Fruit fly (Drosophila melanogaster) whole organism, embryonic: ENCODE results near the gene CG1317.
A peak's percentile ranks its signal among the peaks of the same experiment; 100 is the strongest.

Source experiments
- B-H1 ChIP-seq: fragments of 200-800 bp; sonication (Bioruptor generic); IDR thresholded peaks from 3 replicates; pipeline ENCODE4 v1.3.6; 2022; ENCODE audit warnings: missing biosample characterization, missing genetic modification characterization
- Bteb2 ChIP-seq: fragments of 200-800 bp; sonication (Bioruptor generic); optimal IDR thresholded peaks from 2 replicates; lab custom pipeline; 2016; ENCODE audit warnings: missing biosample characterization, missing genetic modification characterization
- CG11085 ChIP-seq: fragments of 200-800 bp; sonication (Bioruptor generic); IDR thresholded peaks from 2 replicates; pipeline ENCODE4 v1.3.6; 2022; ENCODE audit warnings: missing biosample characterization, missing genetic modification characterization
- CG11456 ChIP-seq: fragments of 200-800 bp; sonication (Bioruptor generic); IDR thresholded peaks from 3 replicates; pipeline ENCODE4 v1.3.6; 2022; ENCODE audit warnings: missing biosample characterization, missing genetic modification characterization
- CG11695 ChIP-seq: fragments of 200-800 bp; sonication (Bioruptor generic); IDR thresholded peaks from 3 replicates; pipeline ENCODE4 v1.3.6; 2022; ENCODE audit warnings: missing biosample characterization, missing genetic modification characterization
- CG14667 ChIP-seq: fragments of 200-800 bp; sonication (Bioruptor generic); IDR thresholded peaks from 2 replicates; pipeline ENCODE4 v1.3.6; 2022; ENCODE audit warnings: missing biosample characterization, missing genetic modification characterization
- CG15479 ChIP-seq: fragments of 200-800 bp; sonication (Bioruptor generic); optimal IDR thresholded peaks from 3 replicates; lab custom pipeline; 2019; ENCODE audit warnings: missing biosample characterization, mild to moderate bottlenecking, missing genetic modification characterization, moderate library complexity
- CG16813 ChIP-seq: fragments of 200-800 bp; sonication (Bioruptor generic); IDR thresholded peaks from 3 replicates; pipeline ENCODE4 v1.3.6; 2022; ENCODE audit warnings: missing biosample characterization, missing genetic modification characterization; ENCODE audit not compliant: partially characterized antibody
- CG30020 ChIP-seq: fragments of 200-800 bp; optimal IDR thresholded peaks from 2 replicates; lab custom pipeline; 2019; ENCODE audit warnings: missing biosample characterization, mild to moderate bottlenecking, missing genetic modification characterization, moderate library complexity
- CG3995 ChIP-seq: fragments of 200-800 bp; sonication (Bioruptor generic); optimal IDR thresholded peaks from 3 replicates; lab custom pipeline; 2016; ENCODE audit warnings: missing biosample characterization, missing genetic modification characterization
- CG42726 ChIP-seq: fragments of 200-800 bp; sonication (Bioruptor generic); IDR thresholded peaks from 2 replicates; pipeline ENCODE4 v1.3.6; 2022; ENCODE audit warnings: missing biosample characterization, missing genetic modification characterization; ENCODE audit not compliant: partially characterized antibody
- CG4404 ChIP-seq: fragments of 200-800 bp; sonication (Bioruptor generic); IDR thresholded peaks from 2 replicates; pipeline ENCODE4 v1.3.6; 2022; ENCODE audit warnings: missing biosample characterization, missing genetic modification characterization
- CTCF ChIP-seq: fragments of 200-800 bp; sonication (Bioruptor generic); optimal IDR thresholded peaks from 2 replicates; lab custom pipeline; 2017; ENCODE audit warnings: missing biosample characterization, mild to moderate bottlenecking, missing genetic modification characterization, moderate library complexity
- Camta ChIP-seq: fragments of 200-800 bp; sonication (Bioruptor generic); optimal IDR thresholded peaks from 2 replicates; lab custom pipeline; 2016; ENCODE audit warnings: missing biosample characterization, missing genetic modification characterization
- D ChIP-seq, 2 experiments: fragments of 200-800 bp in 1 of 2; fragments of >200 bp in 1 of 2; sonication (Bioruptor generic) in 1 of 2; optimal IDR thresholded peaks; 2 replicates in 1 of 2; 3 replicates in 1 of 2; lab custom pipeline; 2017; ENCODE audit warnings: mild to moderate bottlenecking in 1 of 2, missing biosample characterization in 1 of 2, missing genetic modification characterization in 1 of 2, missing genetic modification reagents in 1 of 2
- Dek ChIP-seq: fragments of 200-800 bp; sonication (Bioruptor generic); optimal IDR thresholded peaks from 3 replicates; lab custom pipeline; 2019; ENCODE audit warnings: missing biosample characterization, mild to moderate bottlenecking, missing genetic modification characterization, moderate library complexity
- Dip2 ChIP-seq: fragments of 200-800 bp; sonication (Bioruptor generic); IDR thresholded peaks from 2 replicates; pipeline ENCODE4 v1.3.6; 2022; ENCODE audit warnings: missing biosample characterization, missing genetic modification characterization
- Dref ChIP-seq: fragments of 200-800 bp; sonication (Bioruptor generic); IDR thresholded peaks from 2 replicates; pipeline ENCODE4 v1.3.6; 2022; ENCODE audit warnings: missing biosample characterization, missing genetic modification characterization
- Gsc ChIP-seq: fragments of 200-800 bp; sonication (Bioruptor generic); IDR thresholded peaks from 2 replicates; pipeline ENCODE4 v1.3.6; 2022; ENCODE audit warnings: missing biosample characterization, missing genetic modification characterization
- Hand ChIP-seq: fragments of 200-800 bp; sonication (Bioruptor generic); optimal IDR thresholded peaks from 2 replicates; lab custom pipeline; 2017; ENCODE audit warnings: mild to moderate bottlenecking, missing biosample characterization, missing genetic modification reagents, missing genetic modification characterization
- HmgZ ChIP-seq: fragments of 200-800 bp; sonication (Bioruptor generic); optimal IDR thresholded peaks from 2 replicates; lab custom pipeline; 2018; ENCODE audit warnings: missing biosample characterization, mild to moderate bottlenecking, missing genetic modification characterization
- Hmx ChIP-seq: fragments of 200-800 bp; sonication (Bioruptor generic); optimal IDR thresholded peaks from 2 replicates; lab custom pipeline; 2016; ENCODE audit warnings: missing biosample characterization, missing genetic modification characterization
- Med ChIP-seq: fragments of 200-800 bp; sonication (Bioruptor generic); peaks from one replicate; lab custom pipeline; 2016; ENCODE audit warnings: missing biosample characterization, missing genetic modification characterization, mild to moderate bottlenecking, inconsistent platforms, moderate library complexity
- Ravus ChIP-seq: fragments of 200-800 bp; sonication (Bioruptor generic); IDR thresholded peaks from 2 replicates; pipeline ENCODE4 v1.3.6; 2022; ENCODE audit warnings: missing biosample characterization, missing genetic modification characterization
- Sin3A ChIP-seq: fragments of >200 bp; optimal IDR thresholded peaks from 2 replicates; lab custom pipeline; 2018
- Sox100B ChIP-seq: fragments of 200-800 bp; sonication (Bioruptor generic); optimal IDR thresholded peaks from 3 replicates; lab custom pipeline; 2018; ENCODE audit warnings: missing biosample characterization, mild to moderate bottlenecking, missing genetic modification characterization
- caup ChIP-seq: fragments of 200-800 bp; sonication (Bioruptor generic); optimal IDR thresholded peaks from 3 replicates; lab custom pipeline; 2017; ENCODE audit warnings: missing biosample characterization, mild to moderate bottlenecking, missing genetic modification characterization, moderate library complexity; ENCODE audit not compliant: severe bottlenecking
- danr ChIP-seq: fragments of 200-800 bp; sonication (Bioruptor generic); IDR thresholded peaks from 2 replicates; pipeline ENCODE4 v1.3.6; 2022; ENCODE audit warnings: missing biosample characterization, missing genetic modification characterization
- dimm ChIP-seq: fragments of 200-800 bp; sonication (Bioruptor generic); IDR thresholded peaks from 2 replicates; pipeline ENCODE4 v1.3.6; 2022; ENCODE audit warnings: missing biosample characterization, missing genetic modification characterization
- disco-r ChIP-seq: fragments of 200-800 bp; sonication (Bioruptor generic); optimal IDR thresholded peaks from 2 replicates; lab custom pipeline; 2016; ENCODE audit warnings: missing biosample characterization, missing genetic modification characterization
- eve ChIP-seq, 2 experiments: fragments of >200 bp; optimal IDR thresholded peaks; 2 replicates each; lab custom pipeline; 2017; ENCODE audit warnings: missing biosample characterization in 2 of 2, missing genetic modification characterization in 2 of 2
- h ChIP-seq: fragments of >200 bp; optimal IDR thresholded peaks from 2 replicates; lab custom pipeline; 2017
- klu ChIP-seq: fragments of 200-800 bp; sonication (Bioruptor generic); IDR thresholded peaks from 2 replicates; pipeline ENCODE4 v1.3.6; 2022; ENCODE audit warnings: missing biosample characterization, missing genetic modification characterization
- knrl ChIP-seq: fragments of 200-800 bp; sonication (Bioruptor generic); IDR thresholded peaks from 3 replicates; pipeline ENCODE4 v1.3.6; 2022; ENCODE audit warnings: missing biosample characterization, missing genetic modification characterization; ENCODE audit not compliant: partially characterized antibody
- lola ChIP-seq, 3 experiments: fragments of >200 bp in 2 of 3; fragments of 200-800 bp in 1 of 3; sonication (Bioruptor generic) in 1 of 3; optimal IDR thresholded peaks; 2 replicates each; lab custom pipeline; 2017 to 2019; ENCODE audit warnings: missing biosample characterization in 3 of 3, missing genetic modification characterization in 3 of 3, mild to moderate bottlenecking in 1 of 3, moderate library complexity in 1 of 3
- mld ChIP-seq: fragments of 200-800 bp; sonication (Bioruptor generic); IDR thresholded peaks from 3 replicates; pipeline ENCODE4 v1.3.6; 2022; ENCODE audit warnings: missing biosample characterization, missing genetic modification characterization; ENCODE audit not compliant: partially characterized antibody
- nerfin-1 ChIP-seq: fragments of 200-800 bp; sonication (Bioruptor generic); optimal IDR thresholded peaks from 3 replicates; lab custom pipeline; 2019; ENCODE audit warnings: missing biosample characterization, mild to moderate bottlenecking, missing genetic modification characterization, moderate library complexity
- nom ChIP-seq: fragments of 200-800 bp; sonication (Bioruptor generic); optimal IDR thresholded peaks from 2 replicates; lab custom pipeline; 2017; ENCODE audit warnings: missing biosample characterization, missing genetic modification characterization, mild to moderate bottlenecking, moderate library complexity, missing genetic modification reagents
- slou ChIP-seq: fragments of 200-800 bp; sonication (Bioruptor generic); optimal IDR thresholded peaks from 3 replicates; lab custom pipeline; 2016; ENCODE audit warnings: missing biosample characterization, missing genetic modification characterization
- slp2 ChIP-seq: fragments of 200-800 bp; sonication (Bioruptor generic); optimal IDR thresholded peaks from 2 replicates; lab custom pipeline; 2016; ENCODE audit warnings: missing biosample characterization, missing genetic modification characterization
- sr ChIP-seq: fragments of 200-800 bp; sonication (Bioruptor generic); IDR thresholded peaks from 3 replicates; pipeline ENCODE4 v1.3.6; 2022; ENCODE audit warnings: missing biosample characterization, missing genetic modification characterization
- ssp ChIP-seq: fragments of 200-800 bp; sonication (Bioruptor generic); IDR thresholded peaks from 2 replicates; pipeline ENCODE4 v1.3.6; 2022; ENCODE audit warnings: missing biosample characterization, missing genetic modification characterization
- stwl ChIP-seq: fragments of 200-800 bp; sonication (Bioruptor generic); optimal IDR thresholded peaks from 3 replicates; lab custom pipeline; 2018; ENCODE audit warnings: missing biosample characterization, mild to moderate bottlenecking, missing genetic modification characterization, moderate library complexity
- tup ChIP-seq: fragments of 200-800 bp; sonication (Bioruptor generic); optimal IDR thresholded peaks from 2 replicates; lab custom pipeline; 2016; ENCODE audit warnings: missing biosample characterization, mild to moderate bottlenecking, missing genetic modification characterization, moderate library complexity
- twi ChIP-seq: fragments of 200-800 bp; optimal IDR thresholded peaks from 2 replicates; lab custom pipeline; 2019; ENCODE audit warnings: missing biosample characterization, mild to moderate bottlenecking, missing genetic modification characterization, moderate library complexity
- tx ChIP-seq: fragments of 200-800 bp; sonication (Bioruptor generic); optimal IDR thresholded peaks from 2 replicates; lab custom pipeline; 2016; ENCODE audit warnings: missing biosample characterization, missing genetic modification characterization
- unc-4 ChIP-seq: fragments of 200-800 bp; sonication (Bioruptor generic); IDR thresholded peaks from 2 replicates; pipeline ENCODE4 v1.3.6; 2022; ENCODE audit warnings: missing biosample characterization, missing genetic modification characterization; ENCODE audit not compliant: partially characterized antibody
- unpg ChIP-seq: fragments of 200-800 bp; sonication (Bioruptor generic); optimal IDR thresholded peaks from 3 replicates; lab custom pipeline; 2018; ENCODE audit warnings: missing biosample characterization, mild to moderate bottlenecking, missing genetic modification characterization, moderate library complexity
- vnd ChIP-seq: fragments of 200-800 bp; sonication (Bioruptor generic); IDR thresholded peaks from 3 replicates; pipeline ENCODE4 v1.3.6; 2022; ENCODE audit warnings: missing biosample characterization, missing genetic modification characterization; ENCODE audit not compliant: partially characterized antibody
- zf30C ChIP-seq: fragments of 200-800 bp; sonication (Bioruptor generic); optimal IDR thresholded peaks from 3 replicates; lab custom pipeline; 2018; ENCODE audit warnings: missing biosample characterization, mild to moderate bottlenecking, missing genetic modification characterization

The CG1317 gene

dm6 chr3L:2373421-2374043, 1.8 kb upstream of the CG1317 start, which contains the start of the genes mRpL23 and CG9004 (continued):
- peak; percentile 99 for TF ChIP-seq CG11695 (GFP tag; lab: Robert Waterston, UW)
- peak; percentile 97 for TF ChIP-seq Sox100B (GFP tag; lab: Kevin White, UChicago)
- TF ChIP-seq unc-4 (GFP tag; lab: Robert Waterston, UW), result 0 out of 2 replicates have a peak, but pooled peaks have one; percentile 19
- peak; percentile 67 for TF ChIP-seq CTCF
- TF ChIP-seq Hand (GFP tag; lab: Kevin White, UChicago), result peak; percentile 93
- TF ChIP-seq eve (GFP tag; optimal IDR thresholded peaks at IDR 0.05; lab: Kevin White, UChicago), result peak in 1 of 2 experiments; percentile 48
- TF ChIP-seq Hmx (GFP tag; lab: Kevin White, UChicago), result peak; percentile 97
- TF ChIP-seq B-H1 (GFP tag; lab: Robert Waterston, UW), result peak; percentile 100
- TF ChIP-seq zf30C (GFP tag; lab: Kevin White, UChicago), result peak; percentile 32
- TF ChIP-seq Sin3A (lab: Kevin White, UChicago), result peak; percentile 71
- TF ChIP-seq Bteb2 (GFP tag; lab: Kevin White, UChicago), result peak; percentile 99
- peak; percentile 98 for TF ChIP-seq tx (GFP tag; lab: Kevin White, UChicago)
- peak; percentile 89 for TF ChIP-seq CG30020 (tag; lab: Kevin White, UChicago)
- peak; percentile 97 for TF ChIP-seq ssp
- peak; percentile 80 for TF ChIP-seq Dip2 (GFP tag; lab: Robert Waterston, UW)
- TF ChIP-seq Gsc, result peak; percentile 99
- peak; percentile 100 for TF ChIP-seq CG11085 (GFP tag; lab: Robert Waterston, UW)
- TF ChIP-seq CG15479 (GFP tag; lab: Kevin White, UChicago), result peak; percentile 70
- peak; percentile 98 for TF ChIP-seq tup (GFP tag; lab: Kevin White, UChicago)
- TF ChIP-seq unpg (GFP tag; lab: Kevin White, UChicago), result peak; percentile 99
- peak; percentile 99 for TF ChIP-seq Ravus (GFP tag; lab: Robert Waterston, UW)
- TF ChIP-seq CG4404 (GFP tag; lab: Robert Waterston, UW), result peak; percentile 100
- peak; percentile 99 for TF ChIP-seq danr (GFP tag; lab: Robert Waterston, UW)
- peak; percentile 52 for TF ChIP-seq Dref (GFP tag; lab: Robert Waterston, UW)
- TF ChIP-seq CG11456 (GFP tag; lab: Robert Waterston, UW), result peak; percentile 100
- TF ChIP-seq Med, result peak; percentile 100
- TF ChIP-seq h (lab: Kevin White, UChicago), result no peak
- TF ChIP-seq slou, result peak; percentile 99
- no peak for TF ChIP-seq vnd (GFP tag; lab: Robert Waterston, UW)
- peak; percentile 99 for TF ChIP-seq caup
- TF ChIP-seq klu (GFP tag; lab: Robert Waterston, UW), result peak; percentile 99
- 0 out of 3 replicates have a peak, but pooled peaks have one; percentile 8 for TF ChIP-seq CG16813 (GFP tag; lab: Robert Waterston, UW)
- peak; percentile 88 for TF ChIP-seq stwl (tag; lab: Kevin White, UChicago)
- TF ChIP-seq CG14667, result peak; percentile 100
- peak; percentile 98 for TF ChIP-seq sr (GFP tag; lab: Robert Waterston, UW)
- peak; percentile 98 for TF ChIP-seq slp2 (GFP tag; lab: Kevin White, UChicago)
- no peak for TF ChIP-seq D (optimal IDR thresholded peaks at IDR 0.05; lab: Kevin White, UChicago)
- TF ChIP-seq D (GFP tag; optimal IDR thresholded peaks at IDR 0.05; lab: Kevin White, UChicago), result peak; percentile 98
- TF ChIP-seq CG3995, result peak; percentile 89
- TF ChIP-seq mld (GFP tag; lab: Robert Waterston, UW), result no peak
- peak; percentile 98 for TF ChIP-seq twi (tag; lab: Kevin White, UChicago)
- TF ChIP-seq Dek (tag; lab: Kevin White, UChicago), result peak; percentile 99
- TF ChIP-seq dimm (GFP tag; lab: Robert Waterston, UW), result peak; percentile 99
- peak; percentile 34; the same call in 1 of the 3 replicates for TF ChIP-seq knrl (GFP tag; lab: Robert Waterston, UW)
- peak; percentile 94 for TF ChIP-seq nom (GFP tag; lab: Kevin White, UChicago)
- TF ChIP-seq CG42726 (GFP tag; lab: Robert Waterston, UW), result no peak
- TF ChIP-seq HmgZ (tag; lab: Kevin White, UChicago), result peak; percentile 99
- TF ChIP-seq disco-r (GFP tag; lab: Kevin White, UChicago), result peak; percentile 97
- peak; percentile 97 for TF ChIP-seq nerfin-1 (tag; lab: Kevin White, UChicago)
- TF ChIP-seq Camta, result peak; percentile 99
- TF ChIP-seq lola (GFP tag; optimal IDR thresholded peaks at IDR 0.05; lab: Kevin White, UChicago), result peak in 1 of 3 experiments; percentile 99
